Fruit fly (Drosophila melanogaster) whole organism, wandering third instar larva: ENCODE data around the gene bbg.

ENCODE experiments used
- CG32264 ChIP-seq: fragments of 200-800 bp; sonication (Bioruptor generic); optimal IDR thresholded peaks from 2 replicates; lab custom pipeline; 2016; ENCODE audit warnings: missing biosample characterization, missing genetic modification characterization
- CG9705 ChIP-seq: fragments of 200-800 bp; sonication (Bioruptor generic); optimal IDR thresholded peaks from 2 replicates; lab custom pipeline; 2018; ENCODE audit warnings: missing biosample characterization, mild to moderate bottlenecking, missing genetic modification characterization
- CrebA ChIP-seq: fragments of 200-800 bp; sonication (Bioruptor generic); optimal IDR thresholded peaks from 2 replicates; lab custom pipeline; 2016; ENCODE audit warnings: missing biosample characterization, mild to moderate bottlenecking, missing genetic modification characterization, borderline replicate concordance
- Dfd ChIP-seq: fragments of >200 bp; optimal IDR thresholded peaks from 2 replicates; lab custom pipeline; 2017; ENCODE audit warnings: missing biosample characterization, missing genetic modification characterization
- Dif ChIP-seq: fragments of 200-275, 200-300 bp; sonication (Bioruptor generic); optimal IDR thresholded peaks from 2 replicates; lab custom pipeline; 2018; ENCODE audit warnings: missing biosample characterization, missing genetic modification characterization; ENCODE audit not compliant: partially characterized antibody
- GATAd ChIP-seq: sonication (Bioruptor generic); optimal IDR thresholded peaks from 2 replicates; lab custom pipeline; 2016; ENCODE audit warnings: missing biosample characterization, missing genetic modification characterization
- HLH106 ChIP-seq: fragments of 200-800 bp; optimal IDR thresholded peaks from 3 replicates; lab custom pipeline; 2019; ENCODE audit warnings: missing biosample characterization, mild to moderate bottlenecking, missing genetic modification characterization, moderate library complexity
- Hnf4 ChIP-seq: fragments of 200-800 bp; sonication (Bioruptor generic); optimal IDR thresholded peaks from 2 replicates; lab custom pipeline; 2016; ENCODE audit warnings: missing biosample characterization, mild to moderate bottlenecking, missing genetic modification characterization
- Jra ChIP-seq: sonication (Bioruptor generic); optimal IDR thresholded peaks from 2 replicates; lab custom pipeline; 2016; ENCODE audit warnings: missing biosample characterization, missing genetic modification characterization
- Mio ChIP-seq: sonication (Bioruptor generic); optimal IDR thresholded peaks from 2 replicates; lab custom pipeline; 2016; ENCODE audit warnings: missing biosample characterization, missing genetic modification characterization
- Myc ChIP-seq: fragments of >200 bp; optimal IDR thresholded peaks from 2 replicates; lab custom pipeline; 2017
- N ChIP-seq: fragments of >200 bp; optimal IDR thresholded peaks from 2 replicates; lab custom pipeline; 2018; ENCODE audit warnings: missing biosample characterization, missing external identifiers, missing genetic modification characterization
- OdsH ChIP-seq: fragments of 200-800 bp; sonication (Bioruptor generic); optimal IDR thresholded peaks from 2 replicates; lab custom pipeline; 2016; ENCODE audit warnings: missing biosample characterization, mild to moderate bottlenecking, missing genetic modification characterization
- Rel ChIP-seq, 2 experiments: fragments of 200-800 bp; sonication (Bioruptor generic) in 1 of 2; optimal IDR thresholded peaks; 2 replicates in 1 of 2; 3 replicates in 1 of 2; lab custom pipeline; 2016 to 2019; ENCODE audit warnings: mild to moderate bottlenecking in 2 of 2, missing biosample characterization in 2 of 2, missing genetic modification characterization in 2 of 2, moderate library complexity in 1 of 2
- Sp1 ChIP-seq: fragments of 200-800 bp; sonication (Bioruptor generic); optimal IDR thresholded peaks from 3 replicates; lab custom pipeline; 2019; ENCODE audit warnings: missing biosample characterization, mild to moderate bottlenecking, missing genetic modification characterization, moderate library complexity
- Vsx2 ChIP-seq: fragments of 200-300, 225-300 bp; sonication (Bioruptor generic); optimal IDR thresholded peaks from 2 replicates; lab custom pipeline; 2018; ENCODE audit warnings: missing biosample characterization, missing genetic modification characterization; ENCODE audit not compliant: partially characterized antibody
- br ChIP-seq: fragments of 200-800 bp; sonication (Bioruptor generic); optimal IDR thresholded peaks from 2 replicates; lab custom pipeline; 2016; ENCODE audit warnings: missing biosample characterization, missing genetic modification characterization
- brk ChIP-seq: fragments of 200-800 bp; sonication (Bioruptor generic); optimal IDR thresholded peaks from 2 replicates; lab custom pipeline; 2016; ENCODE audit warnings: missing biosample characterization, mild to moderate bottlenecking, missing genetic modification characterization
- dl ChIP-seq, 2 experiments: fragments of 175-275, 200-275 bp in 1 of 2; fragments of 200-275 bp in 1 of 2; sonication (Bioruptor generic); optimal IDR thresholded peaks; lab custom pipeline; 2018; ENCODE audit warnings: mild to moderate bottlenecking in 2 of 2, missing biosample characterization in 2 of 2, missing genetic modification characterization in 2 of 2, moderate library complexity in 2 of 2; ENCODE audit not compliant: partially characterized antibody in 2 of 2, insufficient read depth in 1 of 2
- dmrt93B ChIP-seq: fragments of 200-800 bp; sonication (Bioruptor generic); optimal IDR thresholded peaks from 2 replicates; lab custom pipeline; 2018; ENCODE audit warnings: missing biosample characterization, mild to moderate bottlenecking, missing genetic modification characterization
- dsf ChIP-seq: sonication (Bioruptor generic); optimal IDR thresholded peaks from 2 replicates; lab custom pipeline; 2016; ENCODE audit warnings: missing biosample characterization, missing genetic modification characterization, borderline replicate concordance
- ey ChIP-seq: fragments of 200-800 bp; sonication (Bioruptor generic); optimal IDR thresholded peaks from 2 replicates; lab custom pipeline; 2016; ENCODE audit warnings: missing biosample characterization, missing genetic modification characterization
- foxo ChIP-seq, 2 experiments: fragments of 200-800 bp; sonication (Bioruptor generic); optimal IDR thresholded peaks; 2 replicates in 1 of 2; 3 replicates in 1 of 2; lab custom pipeline; 2016 to 2017; ENCODE audit warnings: missing biosample characterization in 2 of 2, missing genetic modification characterization in 2 of 2
- fru ChIP-seq: fragments of 200-800 bp; sonication (Bioruptor generic); optimal IDR thresholded peaks from 3 replicates; lab custom pipeline; 2016; ENCODE audit warnings: missing biosample characterization, mild to moderate bottlenecking, missing genetic modification characterization
- h ChIP-seq: fragments of 200-800 bp; sonication (Bioruptor generic); optimal IDR thresholded peaks from 3 replicates; lab custom pipeline; 2016; ENCODE audit warnings: missing biosample characterization, mild to moderate bottlenecking, missing genetic modification characterization
- jim ChIP-seq: fragments of 175-275, 200-325 bp; sonication (Bioruptor generic); optimal IDR thresholded peaks from 2 replicates; lab custom pipeline; 2016; ENCODE audit warnings: missing biosample characterization, mild to moderate bottlenecking, missing genetic modification characterization
- lola ChIP-seq: fragments of >200 bp; optimal IDR thresholded peaks from 2 replicates; lab custom pipeline; 2017; ENCODE audit warnings: missing biosample characterization, missing genetic modification characterization
- pan ChIP-seq: fragments of >200 bp; optimal IDR thresholded peaks from 2 replicates; lab custom pipeline; 2017
- psq ChIP-seq: fragments of 200-800 bp; sonication (Bioruptor generic); optimal IDR thresholded peaks from 3 replicates; lab custom pipeline; 2017; ENCODE audit warnings: missing biosample characterization, mild to moderate bottlenecking, missing genetic modification characterization, moderate library complexity
- rgr ChIP-seq: fragments of 200-800 bp; sonication (Bioruptor generic); optimal IDR thresholded peaks from 3 replicates; lab custom pipeline; 2016; ENCODE audit warnings: missing biosample characterization, mild to moderate bottlenecking, missing genetic modification characterization
- sage ChIP-seq: fragments of 200-800 bp; sonication (Bioruptor generic); optimal IDR thresholded peaks from 2 replicates; lab custom pipeline; 2016; ENCODE audit warnings: missing biosample characterization, mild to moderate bottlenecking, missing genetic modification characterization
- sv ChIP-seq: fragments of 200-800 bp; sonication (Bioruptor generic); optimal IDR thresholded peaks from 3 replicates; lab custom pipeline; 2016; ENCODE audit warnings: missing biosample characterization, missing genetic modification characterization
- tai ChIP-seq: sonication (Bioruptor generic); optimal IDR thresholded peaks from 2 replicates; lab custom pipeline; 2016; ENCODE audit warnings: missing biosample characterization, missing genetic modification characterization
- usp ChIP-seq: fragments of >200 bp; optimal IDR thresholded peaks from 2 replicates; lab custom pipeline; 2017; ENCODE audit warnings: missing biosample characterization, missing genetic modification characterization
- woc ChIP-seq: sonication (Bioruptor generic); optimal IDR thresholded peaks from 2 replicates; lab custom pipeline; 2016; ENCODE audit warnings: missing biosample characterization, mild to moderate bottlenecking, missing genetic modification characterization

The bbg gene

dm6 chr3L:14476804-14477239, 59.3 kb downstream of the bbg start:
- no peak for TF ChIP-seq sv (GFP tag; lab: Kevin White, UChicago)
- no peak for TF ChIP-seq woc
- peak; percentile 52 for TF ChIP-seq Sp1 (GFP tag; lab: Kevin White, UChicago)
- no peak for TF ChIP-seq dmrt93B (GFP tag; lab: Kevin White, UChicago)
- peak; percentile 20 for TF ChIP-seq fru (GFP tag; lab: Kevin White, UChicago)
- no peak for TF ChIP-seq Hnf4 (GFP tag; lab: Kevin White, UChicago)
- peak; percentile 44 for TF ChIP-seq CrebA (GFP tag; lab: Kevin White, UChicago)
- no peak for TF ChIP-seq N (GFP tag; lab: Kevin White, UChicago)
- no peak for TF ChIP-seq pan (lab: Kevin White, UChicago)
- TF ChIP-seq br (GFP tag; lab: Kevin White, UChicago): peak; percentile 25
- no peak for TF ChIP-seq HLH106 (tag; lab: Kevin White, UChicago)
- peak; percentile 70 for TF ChIP-seq psq (GFP tag; lab: Kevin White, UChicago)
- TF ChIP-seq Rel (GFP tag; optimal IDR thresholded peaks at IDR 0.05; lab: Kevin White, UChicago): peak; percentile 74
- no peak for TF ChIP-seq Rel (tag; optimal IDR thresholded peaks at IDR 0.05; lab: Kevin White, UChicago)
- TF ChIP-seq rgr (GFP tag; lab: Kevin White, UChicago): no peak
- peak; percentile 42 for TF ChIP-seq Vsx2
- TF ChIP-seq Jra: no peak
- peak; percentile 45 to 47 for TF ChIP-seq dl (GFP tag; optimal IDR thresholded peaks at IDR 0.05; lab: Kevin White, UChicago; ENCODE audit: insufficient read depth in 1 of 2, partially characterized antibody in 2 of 2)
- no peak for TF ChIP-seq lola (GFP tag; lab: Kevin White, UChicago)
- no peak for TF ChIP-seq Mio (GFP tag; lab: Kevin White, UChicago)
- TF ChIP-seq jim (GFP tag; lab: Kevin White, UChicago): peak; percentile 31
- TF ChIP-seq CG32264 (GFP tag; lab: Kevin White, UChicago): no peak
- peak; percentile 29 for TF ChIP-seq Dif
- TF ChIP-seq brk: peak; percentile 66
- no peak for TF ChIP-seq Dfd (GFP tag; lab: Kevin White, UChicago)
- no peak for TF ChIP-seq dsf (GFP tag; lab: Kevin White, UChicago)
- TF ChIP-seq usp (GFP tag; lab: Kevin White, UChicago): no peak

dm6 chr3L:14464209-14464901, 71.7 kb downstream of the bbg start:
- no peak for TF ChIP-seq Mio (GFP tag; lab: Kevin White, UChicago)
- no peak for TF ChIP-seq pan (lab: Kevin White, UChicago)
- TF ChIP-seq Myc (lab: Kevin White, UChicago): no peak
- no peak for TF ChIP-seq woc
- no peak for TF ChIP-seq tai
- no peak for TF ChIP-seq Dif
- TF ChIP-seq CG9705 (GFP tag; lab: Kevin White, UChicago): no peak
- TF ChIP-seq rgr (GFP tag; lab: Kevin White, UChicago): no peak
- no peak for TF ChIP-seq foxo (GFP tag; optimal IDR thresholded peaks at IDR 0.05; lab: Kevin White, UChicago)
- no peak for TF ChIP-seq Sp1 (GFP tag; lab: Kevin White, UChicago)
- TF ChIP-seq brk: no peak
- TF ChIP-seq ey (GFP tag; lab: Kevin White, UChicago): no peak
- TF ChIP-seq Vsx2: no peak
- no peak for TF ChIP-seq sage (GFP tag; lab: Kevin White, UChicago)

- TF ChIP-seq jim (GFP tag; lab: Kevin White, UChicago) (no peak), Myc (lab: Kevin White, UChicago) (no peak), GATAd (GFP tag; lab: Kevin White, UChicago) (no peak), foxo (GFP tag; optimal IDR thresholded peaks at IDR 0.05; lab: Kevin White, UChicago) (peak in 1 of 2 experiments; percentile 52), rgr (GFP tag; lab: Kevin White, UChicago) (peak; percentile 58), Hnf4 (GFP tag; lab: Kevin White, UChicago) (peak; percentile 26), Sp1 (GFP tag; lab: Kevin White, UChicago) (peak; percentile 57), fru (GFP tag; lab: Kevin White, UChicago) (peak; percentile 66), sage (GFP tag; lab: Kevin White, UChicago) (no peak), ey (GFP tag; lab: Kevin White, UChicago) (peak; percentile 26), HLH106 (tag; lab: Kevin White, UChicago) (peak; percentile 65), CrebA (GFP tag; lab: Kevin White, UChicago) (no peak), OdsH (peak; percentile 70), woc (peak; percentile 48), psq (GFP tag; lab: Kevin White, UChicago) (peak; percentile 58), Dif (peak; percentile 40), lola (GFP tag; lab: Kevin White, UChicago) (no peak), h (GFP tag; lab: Kevin White, UChicago) (peak; percentile 65), dmrt93B (GFP tag; lab: Kevin White, UChicago) (no peak), brk (no peak), Jra (no peak), dsf (GFP tag; lab: Kevin White, UChicago) (no peak)
These were observed 72.4 kb downstream of the bbg start for dm6 chr3L:14463454-14464208.
